Fruit fly (Drosophila melanogaster) whole organism, embryonic: ENCODE measurements around the gene CG33281.

Experiments used
- Antp ChIP-seq: fragments of 200-800 bp; sonication (Bioruptor generic); optimal IDR thresholded peaks from 3 replicates; lab custom pipeline; 2016; ENCODE audit warnings: missing biosample characterization, missing genetic modification characterization
- Atf-2 ChIP-seq: fragments of 200-800 bp; sonication (Bioruptor generic); optimal IDR thresholded peaks from 2 replicates; lab custom pipeline; 2016; ENCODE audit warnings: missing biosample characterization, missing genetic modification characterization
- B-H2 ChIP-seq: fragments of 200-800 bp; sonication (Bioruptor generic); optimal IDR thresholded peaks from 2 replicates; lab custom pipeline; 2018; ENCODE audit warnings: missing biosample characterization, mild to moderate bottlenecking, missing genetic modification characterization
- Bdp1 ChIP-seq: fragments of 200-800 bp; sonication (Bioruptor generic); optimal IDR thresholded peaks from 3 replicates; lab custom pipeline; 2016; ENCODE audit warnings: missing biosample characterization, missing genetic modification characterization
- CG10274 ChIP-seq: fragments of 200-800 bp; sonication (Bioruptor generic); optimal IDR thresholded peaks from 3 replicates; lab custom pipeline; 2017; ENCODE audit warnings: missing biosample characterization, mild to moderate bottlenecking, missing genetic modification characterization
- CG10979 ChIP-seq: fragments of 200-800 bp; sonication (Bioruptor generic); optimal IDR thresholded peaks from 2 replicates; lab custom pipeline; 2018; ENCODE audit warnings: missing biosample characterization, mild to moderate bottlenecking, missing genetic modification characterization, moderate library complexity
- CG11398 ChIP-seq: fragments of 200-800 bp; sonication (Bioruptor generic); optimal IDR thresholded peaks from 2 replicates; lab custom pipeline; 2016; ENCODE audit warnings: missing biosample characterization, missing genetic modification characterization
- CG13424 ChIP-seq: fragments of 200-800 bp; sonication (Bioruptor generic); optimal IDR thresholded peaks from 2 replicates; lab custom pipeline; 2019; ENCODE audit warnings: missing biosample characterization, mild to moderate bottlenecking, missing genetic modification characterization, moderate library complexity
- CG14014 ChIP-seq: fragments of 200-800 bp; sonication (Bioruptor generic); IDR thresholded peaks from 2 replicates; pipeline ENCODE4 v1.3.6; 2022; ENCODE audit warnings: missing biosample characterization, missing genetic modification characterization
- CG14710 ChIP-seq: fragments of 200-800 bp; sonication (Bioruptor generic); optimal IDR thresholded peaks from 3 replicates; lab custom pipeline; 2019; ENCODE audit warnings: missing biosample characterization, mild to moderate bottlenecking, missing genetic modification characterization, moderate library complexity
- CG15269 ChIP-seq: fragments of 200-800 bp; sonication (Bioruptor generic); optimal IDR thresholded peaks from 2 replicates; lab custom pipeline; 2018; ENCODE audit warnings: missing biosample characterization, mild to moderate bottlenecking, missing genetic modification characterization, moderate library complexity
- CG16813 ChIP-seq: fragments of 200-800 bp; sonication (Bioruptor generic); IDR thresholded peaks from 3 replicates; pipeline ENCODE4 v1.3.6; 2022; ENCODE audit warnings: missing biosample characterization, missing genetic modification characterization; ENCODE audit not compliant: partially characterized antibody
- CG17186 ChIP-seq: fragments of 200-800 bp; sonication (Bioruptor generic); optimal IDR thresholded peaks from 3 replicates; lab custom pipeline; 2017; ENCODE audit warnings: missing biosample characterization, missing genetic modification reagents, missing genetic modification characterization
- CG2202 ChIP-seq: fragments of 200-800 bp; sonication (Bioruptor generic); optimal IDR thresholded peaks from 2 replicates; lab custom pipeline; 2018; ENCODE audit warnings: missing biosample characterization, mild to moderate bottlenecking, missing genetic modification characterization
- CG30020 ChIP-seq: fragments of 200-800 bp; optimal IDR thresholded peaks from 2 replicates; lab custom pipeline; 2019; ENCODE audit warnings: missing biosample characterization, mild to moderate bottlenecking, missing genetic modification characterization, moderate library complexity
- CG34422 ChIP-seq: fragments of 200-800 bp; sonication (Bioruptor generic); IDR thresholded peaks from 3 replicates; pipeline ENCODE4 v1.3.6; 2022; ENCODE audit warnings: missing biosample characterization, missing genetic modification characterization
- CG42726 ChIP-seq: fragments of 200-800 bp; sonication (Bioruptor generic); IDR thresholded peaks from 2 replicates; pipeline ENCODE4 v1.3.6; 2022; ENCODE audit warnings: missing biosample characterization, missing genetic modification characterization; ENCODE audit not compliant: partially characterized antibody
- CG4360 ChIP-seq: fragments of 200-800 bp; sonication (Bioruptor generic); IDR thresholded peaks from 2 replicates; pipeline ENCODE4 v1.3.6; 2022; ENCODE audit warnings: missing biosample characterization, missing genetic modification characterization
- CG5180 ChIP-seq: fragments of 200-800 bp; sonication (Bioruptor generic); optimal IDR thresholded peaks from 3 replicates; lab custom pipeline; 2017; ENCODE audit warnings: missing biosample characterization, missing genetic modification characterization, mild to moderate bottlenecking, moderate library complexity, missing genetic modification reagents
- CG6175 ChIP-seq: fragments of 200-800 bp; sonication (Bioruptor generic); IDR thresholded peaks from 3 replicates; pipeline ENCODE4 v1.3.6; 2022; ENCODE audit warnings: missing biosample characterization, missing genetic modification characterization
- CHES-1-like ChIP-seq: fragments of 200-800 bp; sonication (Bioruptor generic); optimal IDR thresholded peaks from 2 replicates; lab custom pipeline; 2016; ENCODE audit warnings: missing biosample characterization, missing genetic modification characterization
- Dfd ChIP-seq, 2 experiments: fragments of >200 bp; optimal IDR thresholded peaks; 2 replicates each; lab custom pipeline; 2017; ENCODE audit warnings: missing biosample characterization in 2 of 2, missing genetic modification characterization in 2 of 2
- Fer3 ChIP-seq: fragments of 200-800 bp; sonication (Bioruptor generic); optimal IDR thresholded peaks from 2 replicates; lab custom pipeline; 2018; ENCODE audit warnings: missing biosample characterization, mild to moderate bottlenecking, missing genetic modification characterization, moderate library complexity
- Hey ChIP-seq: fragments of 200-800 bp; sonication (Bioruptor generic); optimal IDR thresholded peaks from 3 replicates; lab custom pipeline; 2018; ENCODE audit warnings: missing biosample characterization, mild to moderate bottlenecking, missing genetic modification characterization
- Hsf ChIP-seq: fragments of 200-800 bp; sonication (Bioruptor generic); optimal IDR thresholded peaks from 3 replicates; lab custom pipeline; 2016; ENCODE audit warnings: missing biosample characterization, missing genetic modification characterization
- Max ChIP-seq: fragments of 200-800 bp; sonication (Bioruptor generic); optimal IDR thresholded peaks from 2 replicates; lab custom pipeline; 2016; ENCODE audit warnings: missing biosample characterization, mild to moderate bottlenecking, missing genetic modification characterization
- NC2β ChIP-seq: fragments of 200-800 bp; sonication (Bioruptor generic); optimal IDR thresholded peaks from 2 replicates; lab custom pipeline; 2016; ENCODE audit warnings: missing biosample characterization, missing genetic modification characterization
- Neu2 ChIP-seq: fragments of 200-800 bp; sonication (Bioruptor generic); optimal IDR thresholded peaks from 3 replicates; lab custom pipeline; 2016; ENCODE audit warnings: missing biosample characterization, missing genetic modification characterization, borderline replicate concordance
- Nf-YC ChIP-seq: fragments of 200-800 bp; optimal IDR thresholded peaks from 3 replicates; lab custom pipeline; 2019; ENCODE audit warnings: missing biosample characterization, mild to moderate bottlenecking, missing genetic modification characterization, moderate library complexity
- NfI ChIP-seq: fragments of 200-800 bp; sonication (Bioruptor generic); optimal IDR thresholded peaks from 3 replicates; lab custom pipeline; 2018; ENCODE audit warnings: missing biosample characterization, mild to moderate bottlenecking, missing genetic modification characterization, moderate library complexity
- Sin3A ChIP-seq: fragments of >200 bp; optimal IDR thresholded peaks from 2 replicates; lab custom pipeline; 2018
- Usf ChIP-seq: fragments of 200-800 bp; sonication (Bioruptor generic); optimal IDR thresholded peaks from 2 replicates; lab custom pipeline; 2017; ENCODE audit warnings: missing genotype, missing biosample characterization, missing genetic modification characterization
- ac ChIP-seq: fragments of 200-800 bp; sonication (Bioruptor generic); optimal IDR thresholded peaks from 3 replicates; lab custom pipeline; 2017; ENCODE audit warnings: missing biosample characterization, mild to moderate bottlenecking, missing genetic modification characterization
- bbx ChIP-seq: fragments of 200-800 bp; sonication (Bioruptor generic); IDR thresholded peaks from 2 replicates; pipeline ENCODE4 v1.3.6; 2022; ENCODE audit warnings: missing biosample characterization, missing genetic modification characterization; ENCODE audit not compliant: partially characterized antibody
- cas ChIP-seq: fragments of 200-800 bp; sonication (Bioruptor generic); IDR thresholded peaks from 2 replicates; pipeline ENCODE4 v1.3.6; 2022; ENCODE audit warnings: missing biosample characterization, missing genetic modification characterization
- cg ChIP-seq: fragments of 200-800 bp; sonication (Bioruptor generic); optimal IDR thresholded peaks from 3 replicates; lab custom pipeline; 2019; ENCODE audit warnings: missing biosample characterization, mild to moderate bottlenecking, missing genetic modification characterization, moderate library complexity
- cwo ChIP-seq: fragments of 200-800 bp; sonication (Bioruptor generic); optimal IDR thresholded peaks from 3 replicates; lab custom pipeline; 2017; ENCODE audit warnings: missing biosample characterization, missing genetic modification characterization, mild to moderate bottlenecking, moderate library complexity, missing genetic modification reagents
- dimm ChIP-seq: fragments of 200-800 bp; sonication (Bioruptor generic); IDR thresholded peaks from 2 replicates; pipeline ENCODE4 v1.3.6; 2022; ENCODE audit warnings: missing biosample characterization, missing genetic modification characterization
- esg ChIP-seq: fragments of 200-800 bp; sonication (Bioruptor generic); conservative IDR thresholded peaks from 2 replicates; pipeline ENCODE4 v1.3.6; 2022; ENCODE audit warnings: missing biosample characterization, missing genetic modification characterization
- ham ChIP-seq: fragments of 200-800 bp; sonication (Bioruptor generic); IDR thresholded peaks from 2 replicates; pipeline ENCODE4 v1.3.6; 2022; ENCODE audit warnings: missing biosample characterization, missing genetic modification characterization
- hbn ChIP-seq: fragments of 200-800 bp; sonication (Bioruptor generic); IDR thresholded peaks from 2 replicates; pipeline ENCODE4 v1.3.6; 2022; ENCODE audit warnings: missing biosample characterization, missing genetic modification characterization; ENCODE audit not compliant: partially characterized antibody
- knrl ChIP-seq: fragments of 200-800 bp; sonication (Bioruptor generic); IDR thresholded peaks from 3 replicates; pipeline ENCODE4 v1.3.6; 2022; ENCODE audit warnings: missing biosample characterization, missing genetic modification characterization; ENCODE audit not compliant: partially characterized antibody
- lov ChIP-seq, 2 experiments: fragments of 200-800 bp in 1 of 2; fragments of >200 bp in 1 of 2; sonication (Bioruptor generic) in 1 of 2; IDR thresholded peaks in 1 of 2; optimal IDR thresholded peaks in 1 of 2; 2 replicates in 1 of 2; 3 replicates in 1 of 2; pipeline versions ENCODE4 v1.3.6 to Lab custom; 2017 to 2022; ENCODE audit warnings: missing biosample characterization in 1 of 2, missing genetic modification characterization in 1 of 2
- pfk ChIP-seq: fragments of 200-800 bp; sonication (Bioruptor generic); optimal IDR thresholded peaks from 2 replicates; lab custom pipeline; 2018; ENCODE audit warnings: missing biosample characterization, mild to moderate bottlenecking, missing genetic modification characterization, moderate library complexity
- pzg ChIP-seq: fragments of 200-800 bp; sonication (Bioruptor generic); optimal IDR thresholded peaks from 3 replicates; lab custom pipeline; 2018; ENCODE audit warnings: missing biosample characterization, mild to moderate bottlenecking, missing genetic modification characterization, moderate library complexity
- schlank ChIP-seq: fragments of 200-800 bp; sonication (Bioruptor generic); optimal IDR thresholded peaks from 2 replicates; lab custom pipeline; 2018; ENCODE audit warnings: missing biosample characterization, mild to moderate bottlenecking, missing genetic modification characterization
- ssp ChIP-seq: fragments of 200-800 bp; sonication (Bioruptor generic); IDR thresholded peaks from 2 replicates; pipeline ENCODE4 v1.3.6; 2022; ENCODE audit warnings: missing biosample characterization, missing genetic modification characterization
- tin ChIP-seq: fragments of 200-800 bp; sonication (Bioruptor generic); optimal IDR thresholded peaks from 3 replicates; lab custom pipeline; 2016; ENCODE audit warnings: missing biosample characterization, missing genetic modification characterization
- zfh2 ChIP-seq: fragments of 200-800 bp; sonication (Bioruptor generic); optimal IDR thresholded peaks from 2 replicates; lab custom pipeline; 2016; ENCODE audit warnings: missing biosample characterization, missing genetic modification characterization

CG33281 gene

DNA sequence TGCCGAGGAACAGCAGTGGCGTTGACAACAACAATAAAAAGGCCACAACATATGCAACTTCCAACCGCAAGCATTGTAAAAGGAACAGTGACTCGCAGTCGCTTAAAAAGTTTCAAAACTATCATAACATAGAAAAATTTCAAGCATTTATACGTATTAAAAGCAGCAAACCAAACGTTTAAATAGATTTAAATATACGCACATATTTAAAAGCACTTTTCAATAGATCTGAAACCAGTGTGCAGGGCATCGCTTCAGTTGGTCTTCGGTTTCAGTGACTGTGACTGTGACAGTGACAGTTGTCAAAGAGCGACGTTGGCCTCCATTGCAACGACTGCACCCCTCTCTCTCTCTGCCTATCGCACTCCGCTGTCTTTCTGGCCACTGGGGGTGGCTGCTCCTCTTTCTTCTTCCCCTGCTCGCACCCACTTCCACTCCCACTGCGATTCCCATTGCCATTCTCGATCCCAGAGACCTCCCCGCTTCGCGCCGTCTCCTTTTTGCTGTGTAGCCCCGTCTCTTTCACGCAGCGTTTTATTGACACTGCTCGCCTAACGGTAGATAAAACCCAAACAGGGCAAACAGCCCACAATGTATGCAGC, 24.2 kb downstream of the CG33281 start (continued):
- TF ChIP-seq CG2202 (tag; lab: Kevin White, UChicago), result peak; percentile 57
- TF ChIP-seq Nf-YC, result no peak
- peak; percentile 56 for TF ChIP-seq cwo
- TF ChIP-seq CG14710 (tag; lab: Kevin White, UChicago), result peak; percentile 66
- no peak for TF ChIP-seq lov (optimal IDR thresholded peaks at IDR 0.05; lab: Kevin White, UChicago)
- TF ChIP-seq lov (GFP tag; IDR thresholded peaks at IDR 0.05; lab: Robert Waterston, UW), result peak; percentile 94
- TF ChIP-seq ham (GFP tag; lab: Robert Waterston, UW), result no peak
- no peak for TF ChIP-seq Sin3A (lab: Kevin White, UChicago)
- 0 out of 2 replicates have a peak, but pooled peaks have one; percentile 32 for TF ChIP-seq bbx (GFP tag; lab: Robert Waterston, UW)
- peak; percentile 88 for TF ChIP-seq CG10979 (tag; lab: Kevin White, UChicago)
- no peak for TF ChIP-seq pzg
- peak; percentile 66 for TF ChIP-seq NC2β
- TF ChIP-seq hbn (GFP tag; lab: Robert Waterston, UW), result no peak
- TF ChIP-seq schlank (tag; lab: Kevin White, UChicago), result no peak
- no peak for TF ChIP-seq Neu2 (GFP tag; lab: Kevin White, UChicago)
- peak; percentile 75 for TF ChIP-seq CG4360 (GFP tag; lab: Robert Waterston, UW)
- TF ChIP-seq zfh2 (GFP tag; lab: Kevin White, UChicago), result no peak
- peak; percentile 74 for TF ChIP-seq tin (GFP tag; lab: Kevin White, UChicago)
- TF ChIP-seq pfk, result no peak
- TF ChIP-seq CG42726 (GFP tag; lab: Robert Waterston, UW), result no peak
- TF ChIP-seq Hey (tag; lab: Kevin White, UChicago), result no peak
- peak; percentile 51 for TF ChIP-seq Hsf
- peak; percentile 65 for TF ChIP-seq Fer3
- TF ChIP-seq knrl, result peak; percentile 49; the same call in 1 of the 3 replicates
- TF ChIP-seq Dfd (GFP tag; optimal IDR thresholded peaks at IDR 0.05; lab: Kevin White, UChicago), result no peak
- TF ChIP-seq Max, result peak; percentile 1
- peak; percentile 63 for TF ChIP-seq Atf-2
- TF ChIP-seq CG6175, result 0 out of 3 replicates have a peak, but pooled peaks have one; percentile 57
- peak; percentile 6 for TF ChIP-seq CG10274 (GFP tag; lab: Kevin White, UChicago)
- TF ChIP-seq CG30020, result no peak
- no peak for TF ChIP-seq cg
- TF ChIP-seq dimm (GFP tag; lab: Robert Waterston, UW), result peak; percentile 74
- TF ChIP-seq ac (GFP tag; lab: Kevin White, UChicago), result no peak
- TF ChIP-seq Bdp1 (GFP tag; lab: Kevin White, UChicago), result peak; percentile 60
- TF ChIP-seq CG16813 (GFP tag; lab: Robert Waterston, UW), result no peak
- TF ChIP-seq CG17186 (GFP tag; lab: Kevin White, UChicago), result peak; percentile 80
- peak; percentile 70 for TF ChIP-seq ssp (GFP tag; lab: Robert Waterston, UW)
- TF ChIP-seq CG11398 (GFP tag; lab: Kevin White, UChicago), result peak; percentile 2
- peak; percentile 23; the same call in 1 of the 2 replicates for TF ChIP-seq cas
- peak; percentile 62 for TF ChIP-seq Antp (GFP tag; lab: Kevin White, UChicago)
- peak; percentile 92 for TF ChIP-seq CG34422 (GFP tag; lab: Robert Waterston, UW)
- TF ChIP-seq CG5180 (GFP tag; lab: Kevin White, UChicago), result peak; percentile 72
- TF ChIP-seq CG15269 (tag; lab: Kevin White, UChicago), result peak; percentile 77
- TF ChIP-seq CHES-1-like (GFP tag; lab: Kevin White, UChicago), result peak; percentile 4
- peak; percentile 70 for TF ChIP-seq NfI
- TF ChIP-seq B-H2 (GFP tag; lab: Kevin White, UChicago), result no peak
- peak; percentile 73; the same call in 1 of the 2 replicates for TF ChIP-seq CG14014 (GFP tag; lab: Robert Waterston, UW)
- peak; percentile 81 for TF ChIP-seq esg (GFP tag; lab: Robert Waterston, UW)
- TF ChIP-seq CG13424 (tag; lab: Kevin White, UChicago), result peak; percentile 68
- TF ChIP-seq Usf (GFP tag; lab: Kevin White, UChicago), result no peak
